Fruit fly (Drosophila melanogaster): Measurements from ENCODE around the gene CG14455.

The CG14455 gene

DNA sequence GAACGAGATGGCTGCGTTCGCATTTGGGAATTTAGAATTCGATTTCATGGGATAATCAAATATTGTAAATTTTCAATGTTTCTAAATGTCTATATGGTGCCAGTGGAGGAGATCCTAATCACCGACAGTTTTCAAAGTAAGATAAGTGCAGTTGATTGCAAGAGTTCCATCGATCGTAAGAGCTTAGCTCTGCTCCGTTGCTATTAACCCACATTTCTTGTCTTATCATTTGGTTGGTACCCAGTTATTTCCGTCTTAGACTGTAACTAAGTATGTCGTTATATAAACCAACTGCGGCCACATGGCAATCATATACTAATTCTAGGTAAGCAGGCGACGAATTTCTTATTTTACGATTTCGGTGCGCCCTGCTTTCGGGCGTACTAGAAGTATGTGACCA lies 16.7 kb downstream of the CG14455 start (continued):
- TF ChIP-seq CG2678 (tag; optimal IDR thresholded peaks at IDR 0.05) (no peak), CG18764 (GFP tag; optimal IDR thresholded peaks at IDR 0.05) (no peak), HmgZ (tag; optimal IDR thresholded peaks at IDR 0.05) (peak; percentile 6), disco-r (GFP tag; optimal IDR thresholded peaks at IDR 0.05) (no peak), sim (GFP tag; IDR thresholded peaks at IDR 0.05) (no peak), Deaf1 (tag; optimal IDR thresholded peaks at IDR 0.05) (no peak), CG33557 (GFP tag; optimal IDR thresholded peaks at IDR 0.05) (no peak), CG17385 (GFP tag; optimal IDR thresholded peaks at IDR 0.05) (no peak), Pdp1 (GFP tag; optimal IDR thresholded peaks at IDR 0.05) (peak in 1 of 2 experiments; percentile 90), sd (tag; optimal IDR thresholded peaks at IDR 0.05) (peak; percentile 83), CG17612 (GFP tag; IDR thresholded peaks at IDR 0.05) (no peak), ewg (GFP tag; optimal IDR thresholded peaks at IDR 0.05) (no peak), sc (optimal IDR thresholded peaks at IDR 0.05) (no peak), sc (GFP tag; optimal IDR thresholded peaks at IDR 0.05) (no peak), twi (tag; optimal IDR thresholded peaks at IDR 0.05) (peak; percentile 33), CG6683 (GFP tag; optimal IDR thresholded peaks at IDR 0.05) (no peak), CG9797 (GFP tag; optimal IDR thresholded peaks at IDR 0.05) (no peak), esg (GFP tag; conservative IDR thresholded peaks at IDR 0.05) (no peak)

DNA sequence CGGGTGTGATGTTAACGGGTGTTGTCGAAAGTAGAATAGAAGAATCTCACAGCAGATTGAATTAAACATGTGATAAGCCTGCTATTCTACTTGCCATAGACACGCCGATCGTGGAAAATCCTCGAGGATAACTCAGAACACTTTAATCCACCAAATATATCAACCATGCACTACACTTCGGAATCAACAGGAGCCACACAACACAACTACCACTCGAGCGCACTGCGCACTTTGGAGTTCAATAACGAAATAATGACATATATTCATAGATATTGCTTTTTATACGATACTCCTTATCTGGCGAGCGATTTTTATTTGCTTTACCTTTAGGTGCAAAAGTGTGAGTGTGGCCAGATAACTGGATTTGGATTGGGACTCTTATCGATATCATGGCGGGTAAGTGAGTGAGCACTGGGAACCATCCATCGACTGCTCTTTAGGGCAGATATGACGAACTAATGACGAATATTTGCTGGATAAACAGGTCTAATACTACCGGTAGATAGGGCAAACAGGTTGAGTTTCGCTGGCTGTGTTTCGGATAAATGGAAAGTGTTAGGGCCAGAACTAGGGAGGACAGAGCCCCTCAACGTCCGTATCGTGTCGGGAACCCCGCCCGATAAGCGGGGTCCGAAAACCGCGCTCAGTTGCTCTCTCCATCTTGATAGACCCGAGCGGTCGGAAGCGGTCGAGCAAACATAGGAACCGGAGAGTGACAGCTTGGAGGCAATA lies 17.4 kb downstream of the CG14455 start, which contains the start of gene Jhbp6:
TSS of gene Jhbp6 (plus strand) at position 682 of the 732 bp plus-strand sequence.
- TF ChIP-seq nom (GFP tag; optimal IDR thresholded peaks at IDR 0.05), result no peak
- TF ChIP-seq CG1792 (GFP tag; optimal IDR thresholded peaks at IDR 0.05), result no peak
- no peak for TF ChIP-seq bbx (GFP tag; IDR thresholded peaks at IDR 0.05; ENCODE audit: partially characterized antibody)
- TF ChIP-seq Hand (GFP tag; optimal IDR thresholded peaks at IDR 0.05), result no peak
- TF ChIP-seq Myb (GFP tag; optimal IDR thresholded peaks at IDR 0.05), result no peak
- no peak for TF ChIP-seq CG7745 (tag; optimal IDR thresholded peaks at IDR 0.05)
- TF ChIP-seq Chrac-16 (GFP tag; optimal IDR thresholded peaks at IDR 0.05), result no peak
- TF ChIP-seq Sox102F (GFP tag; optimal IDR thresholded peaks at IDR 0.05), result no peak
- 0 out of 2 replicates have a peak, but pooled peaks have one; percentile 5 for TF ChIP-seq amos (GFP tag; IDR thresholded peaks at IDR 0.05; ENCODE audit: partially characterized antibody)
- no peak for TF ChIP-seq trh (GFP tag; optimal IDR thresholded peaks at IDR 0.05)
- TF ChIP-seq NFAT (GFP tag; IDR thresholded peaks at IDR 0.05), result no peak
- no peak for TF ChIP-seq Spps (tag; optimal IDR thresholded peaks at IDR 0.05)
- TF ChIP-seq CG6254 (GFP tag; optimal IDR thresholded peaks at IDR 0.05), result no peak
- no peak for TF ChIP-seq CG7357 (GFP tag; IDR thresholded peaks at IDR 0.05)
- TF ChIP-seq sug (tag; optimal IDR thresholded peaks at IDR 0.05), result peak; percentile 7
- peak in 1 of 2 experiments; percentile 56 for TF ChIP-seq eve (GFP tag; optimal IDR thresholded peaks at IDR 0.05)
- no peak for TF ChIP-seq CG6854 (GFP tag; optimal IDR thresholded peaks at IDR 0.05)
- no peak for TF ChIP-seq Eip74EF (GFP tag; optimal IDR thresholded peaks at IDR 0.05)
- TF ChIP-seq ATbp (GFP tag; optimal IDR thresholded peaks at IDR 0.05), result no peak
- TF ChIP-seq TFAM (GFP tag; optimal IDR thresholded peaks at IDR 0.05), result no peak
- no peak for TF ChIP-seq CG12155 (GFP tag; optimal IDR thresholded peaks at IDR 0.05)
- no peak for TF ChIP-seq nau (GFP tag; optimal IDR thresholded peaks at IDR 0.05)
- no peak for TF ChIP-seq sd (tag; optimal IDR thresholded peaks at IDR 0.05)
- TF ChIP-seq CG12071 (GFP tag; optimal IDR thresholded peaks at IDR 0.05), result no peak
- TF ChIP-seq corto (GFP tag; optimal IDR thresholded peaks at IDR 0.05), result no peak
- TF ChIP-seq Nf-YC (tag; optimal IDR thresholded peaks at IDR 0.05), result no peak
- TF ChIP-seq CG9932 (GFP tag; IDR thresholded peaks at IDR 0.05), result no peak
- TF ChIP-seq Fer3 (tag; optimal IDR thresholded peaks at IDR 0.05), result no peak
- no peak for TF ChIP-seq Dip3 (GFP tag; optimal IDR thresholded peaks at IDR 0.05)
- TF ChIP-seq CG12942 (GFP tag; optimal IDR thresholded peaks at IDR 0.05), result no peak
- no peak for TF ChIP-seq CG4854 (GFP tag; optimal IDR thresholded peaks at IDR 0.05)
- no peak for TF ChIP-seq CG13624 (GFP tag; optimal IDR thresholded peaks at IDR 0.05)
